Worm (Caenorhabditis elegans): ENCODE measurements around the gene srab-9.

The srab-9 gene

ce11 chrV:3169838-3170237, 28.7 kb upstream of the srab-9 start, which contains the start of gene srbc-6:
srbc-6 (plus strand) TSS chrV:3170138.
- TF ChIP-seq unc-98 (GFP tag; IDR thresholded peaks at IDR 0.05) = no peak
- TF ChIP-seq C04F5.9 (tag; optimal IDR thresholded peaks at IDR 0.05) = no peak
- TF ChIP-seq fkh-10 (GFP tag; optimal IDR thresholded peaks at IDR 0.05) = no peak
- no peak for TF ChIP-seq snpc-4 (tag; optimal IDR thresholded peaks at IDR 0.05)
- no peak for TF ChIP-seq aly-2 (tag; optimal IDR thresholded peaks at IDR 0.05)
- TF ChIP-seq rnt-1 (tag; optimal IDR thresholded peaks at IDR 0.05) = no peak
- no peak for TF ChIP-seq hlh-17 (GFP tag; optimal IDR thresholded peaks at IDR 0.05; ENCODE audit: borderline replicate concordance)
- TF ChIP-seq lsy-2 (tag; optimal IDR thresholded peaks at IDR 0.05) = no peak
- no peak for TF ChIP-seq fos-1 (tag; optimal IDR thresholded peaks at IDR 0.05)
- no peak for TF ChIP-seq nhr-20 (tag; optimal IDR thresholded peaks at IDR 0.05)
- TF ChIP-seq lin-39 (tag; optimal IDR thresholded peaks at IDR 0.05) = no peak
- TF ChIP-seq unc-30 (tag; optimal IDR thresholded peaks at IDR 0.05) = no peak
- TF ChIP-seq ces-1 (GFP tag; optimal IDR thresholded peaks at IDR 0.05) = no peak
- TF ChIP-seq hlh-4 (tag; optimal IDR thresholded peaks at IDR 0.05) = no peak
- TF ChIP-seq unc-62 (GFP tag; optimal IDR thresholded peaks at IDR 0.05) = no peak
- no peak for TF ChIP-seq pqm-1 (tag; optimal IDR thresholded peaks at IDR 0.05)
- TF ChIP-seq efl-1 (optimal IDR thresholded peaks at IDR 0.05) = no peak
- no peak for TF ChIP-seq efl-1 (GFP tag; optimal IDR thresholded peaks at IDR 0.05 in 1 of 2)
- TF ChIP-seq elt-3 (tag; optimal IDR thresholded peaks at IDR 0.05) = no peak
- TF ChIP-seq elt-2 (tag; optimal IDR thresholded peaks at IDR 0.05) = no peak

DNA sequence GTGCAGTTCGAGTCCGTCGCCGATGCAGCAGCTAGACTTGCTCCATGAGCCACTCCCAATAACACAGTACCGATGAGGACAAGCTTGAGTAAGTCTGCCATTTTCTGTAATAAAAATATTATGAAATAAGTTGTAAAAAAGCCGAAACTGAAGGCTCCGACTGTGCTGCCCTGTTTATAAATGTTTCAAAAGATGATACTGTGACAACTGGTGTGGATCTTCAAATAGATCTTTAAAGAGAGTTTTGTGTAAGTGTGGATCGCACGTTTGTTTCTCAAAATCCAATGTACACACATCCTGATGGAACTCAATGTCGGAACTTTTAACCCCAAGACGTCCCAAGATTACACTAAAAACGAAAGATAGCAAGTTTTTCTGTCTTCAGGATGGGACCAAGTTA, 27.6 kb upstream of the srab-9 start, which contains the start of gene C36C5.15:
TSS of gene C36C5.15 (minus strand) at position 101 of the 400 bp plus-strand sequence.
- TF ChIP-seq ztf-11 (tag; optimal IDR thresholded peaks at IDR 0.05) = no peak
- no peak for TF ChIP-seq ets-5 (GFP tag; IDR thresholded peaks at IDR 0.05)
- TF ChIP-seq mep-1 (tag; optimal IDR thresholded peaks at IDR 0.05) = no peak
- no peak for TF ChIP-seq jun-1 (tag; optimal IDR thresholded peaks at IDR 0.05)
- no peak for TF ChIP-seq dpl-1 (GFP tag; optimal IDR thresholded peaks at IDR 0.05)
- no peak for TF ChIP-seq egl-13 (tag; optimal IDR thresholded peaks at IDR 0.05)
- no peak for TF ChIP-seq tbx-2 (tag; optimal IDR thresholded peaks at IDR 0.05)
- no peak for TF ChIP-seq ceh-8 (GFP tag; optimal IDR thresholded peaks at IDR 0.05)
- TF ChIP-seq snpc-4 (tag; optimal IDR thresholded peaks at IDR 0.05) = no peak
- TF ChIP-seq egl-27 (tag; optimal IDR thresholded peaks at IDR 0.05) = no peak
- TF ChIP-seq grh-1 (GFP tag; IDR thresholded peaks at IDR 0.05) = no peak
- no peak for TF ChIP-seq isw-1 (GFP tag; IDR thresholded peaks at IDR 0.05)
- no peak for TF ChIP-seq tlp-1 (tag; optimal IDR thresholded peaks at IDR 0.05)
- TF ChIP-seq ztf-4 (tag; optimal IDR thresholded peaks at IDR 0.05) = no peak
- no peak for TF ChIP-seq fkh-10 (GFP tag; optimal IDR thresholded peaks at IDR 0.05)
- TF ChIP-seq fos-1 (tag; optimal IDR thresholded peaks at IDR 0.05) = no peak
- no peak for TF ChIP-seq snu-23 (GFP tag; optimal IDR thresholded peaks at IDR 0.05)

- TF ChIP-seq ces-1 (GFP tag; optimal IDR thresholded peaks at IDR 0.05) (no peak), nhr-77 (tag; optimal IDR thresholded peaks at IDR 0.05) (no peak), nhr-47 (tag; optimal IDR thresholded peaks at IDR 0.05) (no peak), nhr-85 (tag) (no peak), dpl-1 (GFP tag; optimal IDR thresholded peaks at IDR 0.05) (no peak), tlp-1 (tag; optimal IDR thresholded peaks at IDR 0.05) (no peak), nhr-12 (tag; optimal IDR thresholded peaks at IDR 0.05) (no peak)
Measured at ce11 chrV:3166260-3166659, 25.2 kb upstream of the srab-9 start, which contains the start of gene C36C5.4. C36C5.4 (plus strand) TSS chrV:3166560.

DNA sequence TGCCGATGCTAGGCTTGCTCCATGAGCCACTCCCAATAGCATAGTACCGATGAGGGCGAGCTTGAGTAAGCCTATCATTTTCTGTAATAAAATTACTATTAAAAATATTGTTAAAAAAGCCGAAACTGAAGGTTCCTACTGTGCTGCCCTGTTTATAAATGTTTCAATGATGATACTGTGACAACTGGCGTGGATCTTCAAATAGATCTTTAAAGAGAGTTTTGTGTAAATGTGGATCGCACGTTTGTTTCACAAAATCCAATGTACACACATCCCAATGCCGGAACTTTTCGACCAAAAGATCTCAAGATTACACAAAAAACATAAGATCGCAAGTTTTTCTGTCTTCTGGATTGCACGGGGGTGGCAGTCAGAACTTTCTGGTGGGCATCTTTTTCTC, 24.3 kb upstream of the srab-9 start, which contains the start of gene C36C5.14:
TSS of gene C36C5.14 (minus strand) at position 101 of the 400 bp plus-strand sequence.
- TF ChIP-seq aha-1 (tag; optimal IDR thresholded peaks at IDR 0.05) = no peak
- TF ChIP-seq ceh-90 (tag; optimal IDR thresholded peaks at IDR 0.05) = no peak
- no peak for TF ChIP-seq efl-1 (optimal IDR thresholded peaks at IDR 0.05)
- TF ChIP-seq efl-1 (GFP tag; optimal IDR thresholded peaks at IDR 0.05 in 1 of 2) = no peak
- TF ChIP-seq nhr-12 (tag; optimal IDR thresholded peaks at IDR 0.05) = no peak
- no peak for TF ChIP-seq nhr-11 (tag; optimal IDR thresholded peaks at IDR 0.05)
- no peak for TF ChIP-seq nhr-20 (tag; optimal IDR thresholded peaks at IDR 0.05)
- TF ChIP-seq skn-1 (tag; optimal IDR thresholded peaks at IDR 0.05) = no peak
- no peak for TF ChIP-seq unc-130 (tag; optimal IDR thresholded peaks at IDR 0.05)
- TF ChIP-seq lin-15B (tag; optimal IDR thresholded peaks at IDR 0.05) = no peak
- TF ChIP-seq pqm-1 (tag; optimal IDR thresholded peaks at IDR 0.05) = no peak
- no peak for TF ChIP-seq fkh-4 (tag; optimal IDR thresholded peaks at IDR 0.05; ENCODE audit: borderline replicate concordance)

All from whole organism, L1 larva.